Worm (Caenorhabditis elegans): ENCODE measurements around the gene chdh-1.

The chdh-1 gene

ce11 chrII:8746298-8746775 is 47.6 kb upstream of the chdh-1 start (continued):
- no peak for TF ChIP-seq zip-11 (GFP tag; IDR thresholded peaks at IDR 0.05)
- peak; percentile 10; the same call in 1 of the 2 replicates for TF ChIP-seq dmd-6 (GFP tag; IDR thresholded peaks at IDR 0.05)
- TF ChIP-seq spr-1 (tag; optimal IDR thresholded peaks at IDR 0.05): no peak
- TF ChIP-seq dmd-9 (GFP tag; IDR thresholded peaks at IDR 0.05): no peak
- peak; percentile 35 for TF ChIP-seq T20F7.1 (GFP tag; optimal IDR thresholded peaks at IDR 0.05)
- TF ChIP-seq set-16 (GFP tag; IDR thresholded peaks at IDR 0.05): no peak
- no peak; the same call in 1 of the 2 replicates for TF ChIP-seq Y75B8A.6 (GFP tag; IDR thresholded peaks at IDR 0.05)
- TF ChIP-seq snpc-4 (tag; optimal IDR thresholded peaks at IDR 0.05): no peak
- TF ChIP-seq ZK337.2 (GFP tag; IDR thresholded peaks at IDR 0.05): 0 out of 2 replicates have a peak, but pooled peaks have one; percentile 1
- TF ChIP-seq nhr-6 (tag; optimal IDR thresholded peaks at IDR 0.05): no peak
- TF ChIP-seq nhr-28 (tag; optimal IDR thresholded peaks at IDR 0.05): no peak
- TF ChIP-seq nhr-77 (tag; optimal IDR thresholded peaks at IDR 0.05): no peak
- TF ChIP-seq mes-2 (tag; optimal IDR thresholded peaks at IDR 0.05; ENCODE audit: poor library complexity, severe bottlenecking): peak; percentile 32
- TF ChIP-seq tra-1 (GFP tag; IDR thresholded peaks at IDR 0.05): peak; percentile 17; the same call in 1 of the 2 replicates
- no peak for TF ChIP-seq unc-62 (GFP tag; optimal IDR thresholded peaks at IDR 0.05 in 1 of 2)
- TF ChIP-seq unc-62 (tag; optimal IDR thresholded peaks at IDR 0.05): no peak
- no peak for TF ChIP-seq ceh-28 (tag; optimal IDR thresholded peaks at IDR 0.05)
- no peak for TF ChIP-seq ceh-62 (tag; optimal IDR thresholded peaks at IDR 0.05)
- no peak for TF ChIP-seq pha-4 (GFP tag; IDR thresholded peaks at IDR 0.05)
- TF ChIP-seq pha-4 (tag; optimal IDR thresholded peaks at IDR 0.05): no peak
- no peak for TF ChIP-seq hlh-30 (tag; optimal IDR thresholded peaks at IDR 0.05; ENCODE audit: insufficient read depth)
- TF ChIP-seq egl-43 (GFP tag; IDR thresholded peaks at IDR 0.05): 0 out of 2 replicates have a peak, but pooled peaks have one; percentile 11
- no peak for TF ChIP-seq R02D3.7 (tag; optimal IDR thresholded peaks at IDR 0.05)
- no peak for TF ChIP-seq zag-1 (tag; optimal IDR thresholded peaks at IDR 0.05)
- TF ChIP-seq nhr-41 (GFP tag; IDR thresholded peaks at IDR 0.05): peak; percentile 43
- TF ChIP-seq daf-16 (GFP tag; optimal IDR thresholded peaks at IDR 0.05): no peak
- peak; percentile 7 for TF ChIP-seq daf-16 (tag; optimal IDR thresholded peaks at IDR 0.05)
- TF ChIP-seq vab-7 (GFP tag; IDR thresholded peaks at IDR 0.05): peak; percentile 49; the same call in 1 of the 2 replicates
- TF ChIP-seq unc-130 (GFP tag; optimal IDR thresholded peaks at IDR 0.05): no peak
- TF ChIP-seq lim-7 (GFP tag; IDR thresholded peaks at IDR 0.05): peak; percentile 50; the same call in 1 of the 2 replicates
- TF ChIP-seq ZK546.5 (tag; optimal IDR thresholded peaks at IDR 0.05): no peak
- no peak for TF ChIP-seq ceh-32 (tag; optimal IDR thresholded peaks at IDR 0.05; ENCODE audit: poor library complexity)
- TF ChIP-seq mdl-1 (tag; optimal IDR thresholded peaks at IDR 0.05): no peak
- TF ChIP-seq Y48G9A.11 (GFP tag; IDR thresholded peaks at IDR 0.05): no peak
- peak; percentile 28; the same call in 1 of the 2 replicates for TF ChIP-seq D1046.2 (GFP tag; IDR thresholded peaks at IDR 0.05)
- TF ChIP-seq hmg-1.1 (GFP tag; IDR thresholded peaks at IDR 0.05): no peak
- no peak for TF ChIP-seq nhr-11 (tag; optimal IDR thresholded peaks at IDR 0.05)
- no peak; the same call in none of the 2 replicates for TF ChIP-seq lin-29 (GFP tag; IDR thresholded peaks at IDR 0.05)
- peak; percentile 77 for TF ChIP-seq nhr-111 (GFP tag; optimal IDR thresholded peaks at IDR 0.05)
- TF ChIP-seq php-3 (GFP tag; IDR thresholded peaks at IDR 0.05): no peak
- no peak for TF ChIP-seq ces-1 (GFP tag; optimal IDR thresholded peaks at IDR 0.05)
- TF ChIP-seq madf-5 (GFP tag; IDR thresholded peaks at IDR 0.05): peak in 1 of 2 experiments; percentile 63; a peak in 1 of 4 replicates
- TF ChIP-seq unc-39 (tag; optimal IDR thresholded peaks at IDR 0.05): no peak
- no peak for TF ChIP-seq hlh-11 (tag; optimal IDR thresholded peaks at IDR 0.05)
- TF ChIP-seq mxl-3 (GFP tag; optimal IDR thresholded peaks at IDR 0.05): no peak
- no peak for TF ChIP-seq spr-3 (GFP tag; optimal IDR thresholded peaks at IDR 0.05)
- no peak for TF ChIP-seq lin-13 (GFP tag; optimal IDR thresholded peaks at IDR 0.05)
- TF ChIP-seq F49E8.2 (tag; optimal IDR thresholded peaks at IDR 0.05; ENCODE audit: borderline replicate concordance): no peak
- TF ChIP-seq nhr-42 (GFP tag; IDR thresholded peaks at IDR 0.05): no peak
- TF ChIP-seq dve-1 (tag; optimal IDR thresholded peaks at IDR 0.05; ENCODE audit: insufficient read depth): no peak
- no peak for TF ChIP-seq ceh-44 (GFP tag; IDR thresholded peaks at IDR 0.05)

Measured in whole organism, L4 larva.